Worm (Caenorhabditis elegans) whole organism, mixed stage, embryonic: Measurements from ENCODE around the gene Y37H2A.1.

ENCODE experiments used
- M03D4.4 ChIP-seq: sonication (generic microtip); optimal IDR thresholded peaks from 2 replicates; lab custom pipeline; 2017; ENCODE audit warnings: mild to moderate bottlenecking, missing genetic modification characterization, missing compliant biosample characterization
- bed-3 ChIP-seq: fragments of 200-800 bp; sonication (Bioruptor generic); optimal IDR thresholded peaks from 3 replicates; lab custom pipeline; 2018; ENCODE audit warnings: mild to moderate bottlenecking, missing genetic modification characterization, moderate library complexity, missing compliant biosample characterization
- blmp-1 ChIP-seq: fragments of 150-350 bp; optimal IDR thresholded peaks from 2 replicates; lab custom pipeline; 2014; ENCODE audit warnings: missing biosample characterization, missing genetic modification characterization
- ceh-39 ChIP-seq: fragments of 150-350 bp; optimal IDR thresholded peaks from 2 replicates; lab custom pipeline; 2014; ENCODE audit warnings: missing biosample characterization, missing genetic modification characterization
- ceh-43 ChIP-seq: fragments of 200-800 bp; sonication (Bioruptor generic); optimal IDR thresholded peaks from 2 replicates; lab custom pipeline; 2018; ENCODE audit warnings: mild to moderate bottlenecking, missing genetic modification characterization, moderate library complexity, missing compliant biosample characterization
- ces-1 ChIP-seq: fragments of 150-350 bp; optimal IDR thresholded peaks from 2 replicates; lab custom pipeline; 2014; ENCODE audit warnings: missing biosample characterization, missing genetic modification reagents, missing genetic modification characterization
- cnd-1 ChIP-seq: fragments of 200-800 bp; sonication (Bioruptor generic); optimal IDR thresholded peaks from 2 replicates; lab custom pipeline; 2018; ENCODE audit warnings: mild to moderate bottlenecking, missing genetic modification characterization, missing compliant biosample characterization
- drap-1 ChIP-seq: fragments of 200-800 bp; sonication (Bioruptor generic); optimal IDR thresholded peaks from 3 replicates; lab custom pipeline; 2018; ENCODE audit warnings: mild to moderate bottlenecking, missing genetic modification characterization, missing compliant biosample characterization
- elt-1 ChIP-seq: sonication (generic microtip); optimal IDR thresholded peaks from 2 replicates; lab custom pipeline; 2017; ENCODE audit warnings: missing genetic modification characterization, mild to moderate bottlenecking, missing compliant biosample characterization, antibody characterized with exemption, moderate library complexity, borderline replicate concordance; ENCODE audit not compliant: insufficient read depth
- elt-3 ChIP-seq: fragments of 150-350 bp; optimal IDR thresholded peaks from 2 replicates; lab custom pipeline; 2014; ENCODE audit warnings: missing biosample characterization, missing genetic modification characterization
- flh-1 ChIP-seq: fragments of 200-800 bp; sonication (Bioruptor generic); optimal IDR thresholded peaks from 2 replicates; lab custom pipeline; 2018; ENCODE audit warnings: mild to moderate bottlenecking, missing genetic modification characterization, moderate library complexity, missing compliant biosample characterization
- hlh-1 ChIP-seq: fragments of 150-350 bp; optimal IDR thresholded peaks from 2 replicates; lab custom pipeline; 2014; ENCODE audit warnings: missing biosample characterization, missing genetic modification reagents, missing genetic modification characterization
- lin-13 ChIP-seq: fragments of 150-350 bp; optimal IDR thresholded peaks from 2 replicates; lab custom pipeline; 2014; ENCODE audit warnings: missing biosample characterization, missing genetic modification characterization
- lin-32 ChIP-seq: fragments of 200-800 bp; sonication (Bioruptor generic); optimal IDR thresholded peaks from 2 replicates; lab custom pipeline; 2018; ENCODE audit warnings: mild to moderate bottlenecking, missing genetic modification characterization, missing compliant biosample characterization
- lsy-2 ChIP-seq: fragments of 150-350 bp; optimal IDR thresholded peaks from 2 replicates; lab custom pipeline; 2014; ENCODE audit warnings: missing biosample characterization, missing genetic modification characterization
- mab-5 ChIP-seq: fragments of 150-350 bp; optimal IDR thresholded peaks from 2 replicates; lab custom pipeline; 2014; ENCODE audit warnings: missing biosample characterization, missing genetic modification characterization
- mep-1 ChIP-seq: fragments of 150-350 bp; optimal IDR thresholded peaks from 2 replicates; lab custom pipeline; 2017; ENCODE audit warnings: missing biosample characterization, missing genetic modification reagents, missing genetic modification characterization, inconsistent platforms
- nhr-12 ChIP-seq: fragments of 150-350 bp; optimal IDR thresholded peaks from 2 replicates; lab custom pipeline; 2014; ENCODE audit warnings: missing biosample characterization, missing genetic modification characterization
- nhr-2 ChIP-seq: fragments of 150-350 bp; optimal IDR thresholded peaks from 2 replicates; lab custom pipeline; 2014; ENCODE audit warnings: missing biosample characterization, missing genetic modification characterization
- nhr-28 ChIP-seq: fragments of 150-350 bp; optimal IDR thresholded peaks from 2 replicates; lab custom pipeline; 2014; ENCODE audit warnings: missing biosample characterization, missing genetic modification characterization
- nhr-76 ChIP-seq: sonication (generic microtip); optimal IDR thresholded peaks from 2 replicates; lab custom pipeline; 2017; ENCODE audit warnings: missing biosample characterization, missing genetic modification characterization
- pha-4 ChIP-seq: fragments of 150-350 bp; optimal IDR thresholded peaks from 2 replicates; lab custom pipeline; 2018; ENCODE audit warnings: missing biosample characterization, missing genetic modification reagents, missing genetic modification characterization
- sem-2 ChIP-seq: fragments of 200-800 bp; sonication (Bioruptor generic); optimal IDR thresholded peaks from 2 replicates; lab custom pipeline; 2018; ENCODE audit warnings: mild to moderate bottlenecking, missing genetic modification characterization, missing compliant biosample characterization
- snpc-4 ChIP-seq: fragments of 150-350 bp; optimal IDR thresholded peaks from 2 replicates; lab custom pipeline; 2014; ENCODE audit warnings: missing biosample characterization, missing genetic modification characterization
- sptf-1 ChIP-seq: sonication (generic microtip); optimal IDR thresholded peaks from 2 replicates; lab custom pipeline; 2017; ENCODE audit warnings: mild to moderate bottlenecking, missing genetic modification characterization, moderate library complexity, missing compliant biosample characterization
- unc-120 ChIP-seq: sonication (generic microtip); optimal IDR thresholded peaks from 2 replicates; lab custom pipeline; 2017; ENCODE audit warnings: missing genetic modification characterization, missing compliant biosample characterization; ENCODE audit not compliant: poor library complexity, severe bottlenecking
- unc-39 ChIP-seq: fragments of 150-350 bp; optimal IDR thresholded peaks from 2 replicates; lab custom pipeline; 2014; ENCODE audit warnings: missing biosample characterization, missing genetic modification characterization
- unc-62 ChIP-seq: fragments of 150-350 bp; optimal IDR thresholded peaks from 2 replicates; lab custom pipeline; 2014; ENCODE audit warnings: missing biosample characterization, missing genetic modification reagents, missing genetic modification characterization
- zip-8 ChIP-seq: fragments of 150-350 bp; optimal IDR thresholded peaks from 2 replicates; lab custom pipeline; 2014; ENCODE audit warnings: missing biosample characterization, missing genetic modification characterization
- ztf-11 ChIP-seq: fragments of 150-350 bp; optimal IDR thresholded peaks from 2 replicates; lab custom pipeline; 2014; ENCODE audit warnings: missing biosample characterization, missing genetic modification characterization

The Y37H2A.1 gene

DNA sequence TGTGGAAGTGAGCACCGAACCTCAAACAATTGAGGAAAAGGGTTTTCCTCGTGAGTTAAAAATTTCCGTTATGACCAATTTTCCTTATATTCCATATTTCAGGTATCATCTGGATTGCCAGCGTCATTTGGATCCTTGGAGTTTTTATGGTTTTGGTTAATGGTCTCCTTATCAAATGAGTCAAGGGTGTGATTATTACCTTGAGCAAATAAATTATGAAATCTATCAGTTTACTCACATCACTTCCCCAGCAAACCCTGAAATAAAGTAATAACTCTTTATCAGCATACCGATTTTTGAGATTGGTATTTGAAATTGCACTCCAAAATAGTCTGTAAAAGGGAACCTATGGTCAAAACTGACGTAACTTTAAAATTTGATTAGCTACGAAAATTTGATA, 36.4 kb downstream of the Y37H2A.1 start:
- TF ChIP-seq unc-120 (tag; lab: Kevin White, UChicago) (no peak), nhr-12 (tag; lab: Kevin White, UChicago) (no peak), ztf-11 (tag; lab: Kevin White, UChicago) (no peak), nhr-76 (no peak), pha-4 (tag; lab: Kevin White, UChicago) (no peak), unc-62 (GFP tag; lab: Kevin White, UChicago) (no peak), cnd-1 (tag; lab: Kevin White, UChicago) (no peak), snpc-4 (tag; lab: Kevin White, UChicago) (no peak), ces-1 (no peak), lin-13 (tag; lab: Kevin White, UChicago) (no peak), blmp-1 (tag; lab: Kevin White, UChicago) (no peak), sem-2 (GFP tag; lab: Kevin White, UChicago) (no peak), nhr-28 (no peak)

ce11 chrV:18146077-18146476, 38.0 kb downstream of the Y37H2A.1 start, which contains the start of gene C14A6.3:
TSS of gene C14A6.3 (plus strand) at chrV:18146377.
- no peak for TF ChIP-seq bed-3 (GFP tag; lab: Kevin White, UChicago)
- TF ChIP-seq nhr-2 (tag; lab: Kevin White, UChicago), result no peak
- no peak for TF ChIP-seq zip-8 (tag; lab: Kevin White, UChicago)
- no peak for TF ChIP-seq lin-32 (GFP tag; lab: Kevin White, UChicago)
- TF ChIP-seq elt-3, result no peak
- TF ChIP-seq nhr-76, result no peak
- TF ChIP-seq lsy-2, result no peak
- no peak for TF ChIP-seq drap-1
- no peak for TF ChIP-seq sem-2 (GFP tag; lab: Kevin White, UChicago)
- TF ChIP-seq ceh-39, result no peak
- TF ChIP-seq ztf-11 (tag; lab: Kevin White, UChicago), result no peak
- no peak for TF ChIP-seq mab-5 (tag; lab: Kevin White, UChicago)
- TF ChIP-seq snpc-4 (tag; lab: Kevin White, UChicago), result no peak
- TF ChIP-seq elt-1 (tag; lab: Kevin White, UChicago), result no peak
- TF ChIP-seq nhr-28, result no peak
- TF ChIP-seq, all 35 proteins: peak for 0

DNA sequence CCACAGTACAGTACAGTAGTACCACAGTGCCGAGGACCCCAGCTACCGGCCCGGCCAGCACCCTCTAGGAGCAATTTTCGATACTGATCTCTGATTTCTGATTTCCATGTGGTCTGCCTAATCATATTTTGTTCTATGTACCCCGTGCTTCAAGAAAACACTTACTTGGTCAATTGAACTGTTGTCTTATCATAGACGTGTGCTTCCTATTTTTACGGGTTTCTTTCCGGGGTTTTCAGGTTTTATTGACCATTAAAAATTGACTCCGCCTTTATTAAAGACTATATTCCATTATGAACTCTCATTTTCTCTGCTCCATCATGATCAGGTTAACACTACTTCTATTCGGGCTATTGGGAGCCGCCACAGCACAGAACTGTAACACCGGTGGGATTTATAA, 49.6 kb downstream of the Y37H2A.1 start, which contains the start of gene clec-48:
Gene clec-48, plus strand, starts transcription at position 320 of the 400 bp plus-strand sequence.
- TF ChIP-seq M03D4.4 (tag; lab: Kevin White, UChicago) (no peak), elt-1 (tag; lab: Kevin White, UChicago) (no peak), unc-120 (tag; lab: Kevin White, UChicago) (no peak), ceh-39 (no peak), blmp-1 (tag; lab: Kevin White, UChicago) (no peak), ces-1 (no peak), flh-1 (GFP tag; lab: Kevin White, UChicago) (no peak), hlh-1 (tag; lab: Kevin White, UChicago) (no peak), drap-1 (no peak), snpc-4 (tag; lab: Kevin White, UChicago) (no peak), nhr-2 (tag; lab: Kevin White, UChicago) (no peak), nhr-76 (no peak)

- TF ChIP-seq unc-62 (GFP tag; lab: Kevin White, UChicago) (no peak), nhr-12 (tag; lab: Kevin White, UChicago) (no peak), blmp-1 (tag; lab: Kevin White, UChicago) (no peak), unc-120 (tag; lab: Kevin White, UChicago) (no peak), sptf-1 (tag; lab: Kevin White, UChicago) (no peak), sem-2 (GFP tag; lab: Kevin White, UChicago) (no peak), ceh-43 (no peak), pha-4 (tag; lab: Kevin White, UChicago) (no peak), mep-1 (tag; lab: Kevin White, UChicago) (no peak)
Observed at ce11 chrV:18158172-18158571, 50.1 kb downstream of the Y37H2A.1 start.

DNA sequence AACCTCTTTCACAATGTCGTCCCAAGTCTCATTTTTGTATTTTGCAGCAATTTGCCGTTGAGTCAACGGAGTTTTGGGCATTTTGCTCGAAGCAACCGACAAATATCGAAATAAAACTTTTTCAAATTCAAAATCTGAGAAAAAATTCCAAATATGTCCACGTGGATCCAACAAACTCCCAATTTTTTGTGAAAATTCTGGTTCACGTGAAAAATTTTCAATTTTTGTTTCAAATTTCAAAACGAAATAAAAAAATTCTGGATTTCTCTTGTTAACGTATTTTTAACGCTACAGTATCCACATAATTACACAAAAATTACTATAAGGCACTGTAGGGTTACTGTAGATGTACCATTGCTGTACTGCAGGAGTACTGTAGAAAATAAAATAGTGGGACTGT, 53.2 kb downstream of the Y37H2A.1 start, which contains the start of gene C14A6.13:
Gene C14A6.13, minus strand, starts transcription at position 101 of the 400 bp plus-strand sequence.
- TF ChIP-seq nhr-76, result no peak
- no peak for TF ChIP-seq sptf-1 (tag; lab: Kevin White, UChicago)
- TF ChIP-seq mab-5 (tag; lab: Kevin White, UChicago), result no peak
- no peak for TF ChIP-seq elt-1 (tag; lab: Kevin White, UChicago)
- TF ChIP-seq ces-1, result no peak
- TF ChIP-seq hlh-1 (tag; lab: Kevin White, UChicago), result no peak
- TF ChIP-seq elt-3, result no peak
- no peak for TF ChIP-seq unc-39 (tag; lab: Kevin White, UChicago)
